Worm (Caenorhabditis elegans): ENCODE data around the gene F55D1.1.

ce11 chrX:5460930-5461329 is 28.7 kb upstream of the F55D1.1 start, which contains the start of gene ddr-1:
- TF ChIP-seq elt-1 (tag; optimal IDR thresholded peaks at IDR 0.05; ENCODE audit: borderline replicate concordance, insufficient read depth) (no peak), nhr-237 (tag; optimal IDR thresholded peaks at IDR 0.05) (no peak), ceh-83 (GFP tag; optimal IDR thresholded peaks at IDR 0.05) (no peak), lsy-2 (tag; optimal IDR thresholded peaks at IDR 0.05) (no peak), nhr-12 (tag; optimal IDR thresholded peaks at IDR 0.05) (no peak), sptf-1 (tag; optimal IDR thresholded peaks at IDR 0.05) (no peak), mls-2 (tag; optimal IDR thresholded peaks at IDR 0.05) (no peak), ztf-11 (tag; optimal IDR thresholded peaks at IDR 0.05) (no peak), mep-1 (tag; optimal IDR thresholded peaks at IDR 0.05) (no peak), ces-1 (GFP tag; optimal IDR thresholded peaks at IDR 0.05) (no peak), elt-3 (tag; optimal IDR thresholded peaks at IDR 0.05) (no peak), snpc-4 (tag; optimal IDR thresholded peaks at IDR 0.05) (no peak), unc-62 (GFP tag; optimal IDR thresholded peaks at IDR 0.05) (no peak)
